In the genomic region with DNA sequence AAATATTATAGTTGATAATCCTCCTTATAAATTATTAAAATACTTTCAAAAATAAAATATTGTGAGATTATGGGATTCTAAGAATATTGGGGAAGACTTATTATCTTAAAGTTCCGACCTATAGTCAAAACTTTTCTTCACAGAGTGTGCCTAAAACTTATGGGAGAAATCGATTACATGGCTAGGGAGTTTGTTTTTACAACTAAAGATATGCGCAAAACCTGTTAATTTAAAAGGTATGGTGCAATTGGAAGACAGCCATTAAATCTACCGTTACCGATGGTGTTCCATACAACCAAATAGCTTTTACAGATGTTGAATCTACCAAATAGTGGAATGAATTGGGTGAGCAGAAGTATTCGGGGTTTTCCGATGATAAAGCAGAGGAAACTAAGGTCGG, we compare ENCODE assay signal across 2 fruit fly cellular contexts.
TF ChIP-seq lines count a peak whose summit lies in the region.

Gene CG33978, minus strand, starts transcription at position 395 of the 400 bp plus-strand sequence.

- no peak for TF ChIP-seq CTCF in whole organism, embryonic (GFP tag; optimal IDR thresholded peaks at IDR 0.05; lab: Kevin White, UChicago)

TF ChIP-seq in whole organism, embryonic, 481 proteins besides CTCF, POLR2A, EP300 and RAD21:
- TF ChIP-seq Atf6 (GFP tag; IDR thresholded peaks at IDR 0.05; lab: Robert Waterston, UW) (no peak), Scr (GFP tag; IDR thresholded peaks at IDR 0.05; lab: Robert Waterston, UW; ENCODE audit: partially characterized antibody) (no peak), NC2α (GFP tag; optimal IDR thresholded peaks at IDR 0.05; lab: Kevin White, UChicago) (no peak), CG6175 (GFP tag; IDR thresholded peaks at IDR 0.05; lab: Robert Waterston, UW) (no peak), eve (GFP tag; optimal IDR thresholded peaks at IDR 0.05; lab: Kevin White, UChicago) (peak in 1 of 2 experiments; percentile 30), stwl (tag; optimal IDR thresholded peaks at IDR 0.05; lab: Kevin White, UChicago) (no peak), nmo (GFP tag; optimal IDR thresholded peaks at IDR 0.05; lab: Kevin White, UChicago) (no peak), CG13894 (tag; optimal IDR thresholded peaks at IDR 0.05; lab: Kevin White, UChicago) (peak; percentile 58), CG3847 (GFP tag; IDR thresholded peaks at IDR 0.05; lab: Robert Waterston, UW) (no peak), Sox102F (GFP tag; optimal IDR thresholded peaks at IDR 0.05; lab: Kevin White, UChicago) (no peak), onecut (GFP tag; IDR thresholded peaks at IDR 0.05; lab: Robert Waterston, UW) (peak; percentile 78), CG12769 (tag; optimal IDR thresholded peaks at IDR 0.05; lab: Kevin White, UChicago) (peak; percentile 26), mirr (GFP tag; optimal IDR thresholded peaks at IDR 0.05; lab: Kevin White, UChicago) (no peak)

TF ChIP-seq in whole organism, pupa, 21 proteins besides CTCF, POLR2A, EP300 and RAD21:
- TF ChIP-seq gl (tag; optimal IDR thresholded peaks at IDR 0.05; lab: Kevin White, UChicago) (no peak), Snoo (tag; optimal IDR thresholded peaks at IDR 0.05; lab: Kevin White, UChicago) (no peak), CG32121 (GFP tag; IDR thresholded peaks at IDR 0.05; lab: Robert Waterston, UW) (no peak), D1 (tag; optimal IDR thresholded peaks at IDR 0.05; lab: Kevin White, UChicago) (peak; percentile 15), Pif1A (GFP tag; optimal IDR thresholded peaks at IDR 0.05; lab: Kevin White, UChicago) (no peak)
